Worm (Caenorhabditis elegans) whole organism, L4/young adult: Measurements from ENCODE around the gene htrl-1.

Experiments used
- W03F9.2 ChIP-seq: fragments of 150-350 bp; optimal IDR thresholded peaks from 2 replicates; lab custom pipeline; 2014; ENCODE audit warnings: missing biosample characterization, missing genetic modification characterization
- dao-5 ChIP-seq: sonication (generic microtip); optimal IDR thresholded peaks from 2 replicates; lab custom pipeline; 2016; ENCODE audit warnings: missing genotype, missing genetic modification characterization, moderate library complexity, missing compliant biosample characterization
- him-1 ChIP-seq: sonication (generic microtip); optimal IDR thresholded peaks from 2 replicates; lab custom pipeline; 2016; ENCODE audit warnings: missing genotype, missing genetic modification reagents, missing genetic modification characterization, missing compliant biosample characterization

DNA sequence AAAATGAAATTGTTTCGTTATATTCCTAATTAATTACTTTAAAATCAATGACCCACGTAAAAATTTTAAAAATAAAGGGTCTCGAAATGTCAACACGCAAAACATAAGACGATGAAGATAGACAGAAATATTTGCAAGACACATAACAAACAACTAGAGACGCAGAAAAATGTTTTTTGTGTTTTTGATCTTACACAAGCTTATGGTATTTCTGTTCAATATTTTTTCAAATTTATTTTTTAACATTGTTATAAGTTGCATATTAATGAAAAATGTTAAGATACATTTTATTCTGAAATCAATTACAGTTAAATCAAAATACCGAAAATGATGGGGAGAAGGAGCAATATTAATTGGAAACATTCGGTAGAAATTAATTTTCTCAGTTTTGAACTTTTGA lies 17.2 kb upstream of the htrl-1 start, which contains the start of gene C55A6.3:
- TF ChIP-seq dao-5 (tag; lab: Kevin White, UChicago) (no peak), him-1 (tag; lab: Kevin White, UChicago) (no peak), W03F9.2 (tag; lab: Kevin White, UChicago) (no peak)
